Fruit fly (Drosophila melanogaster) S2 (cell line): Measurements from ENCODE around the gene larp.

ENCODE experiments used
- CG8478 ChIP-seq: fragments of >200 bp; optimal IDR thresholded peaks from 2 replicates; lab custom pipeline; 2018
- CTCF ChIP-seq, 2 experiments: fragments of >200 bp; optimal IDR thresholded peaks; 2 replicates each; lab custom pipeline; 2018

The larp gene

DNA sequence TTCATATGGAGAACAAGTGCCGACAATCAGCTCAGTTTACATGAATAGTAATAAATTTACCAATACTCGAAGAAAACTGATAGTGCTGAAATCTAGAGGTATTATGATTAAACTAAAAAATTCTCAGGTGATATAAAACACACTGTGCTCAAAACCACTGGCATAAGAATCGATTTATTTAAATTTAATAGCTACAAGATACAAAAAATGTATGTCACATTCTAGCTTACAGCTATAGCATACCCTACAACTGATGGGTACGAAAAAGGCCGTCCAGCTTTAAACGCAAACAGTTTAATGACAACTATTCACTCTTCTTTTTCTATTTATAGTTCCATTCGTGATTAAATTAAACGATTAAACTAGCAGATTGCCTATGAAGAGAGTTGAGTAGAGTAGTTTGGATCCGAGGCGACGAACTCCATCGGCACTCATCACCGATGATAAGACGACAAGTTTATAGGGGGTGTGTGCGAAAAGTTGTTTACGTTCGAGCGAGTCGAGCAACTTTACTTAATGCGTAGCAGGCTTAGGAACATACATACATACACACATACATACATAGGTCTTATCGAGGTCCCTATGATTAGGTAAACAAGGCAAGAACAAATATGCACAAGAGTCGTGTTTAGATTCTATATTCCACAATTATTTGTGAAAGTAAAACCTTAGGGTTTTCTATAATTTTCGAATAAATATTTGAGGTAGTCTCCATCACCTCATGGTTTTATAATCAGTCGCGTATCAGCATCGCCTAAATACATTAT is 7.3 kb downstream of the larp start:
- TF ChIP-seq CTCF (optimal IDR thresholded peaks at IDR 0.05; lab: Kevin White, UChicago) (no peak), CG8478 (lab: Kevin White, UChicago) (no peak)

dm6 chr3R:28327709-28328467 is 8.4 kb downstream of the larp start:
- TF ChIP-seq CG8478 (lab: Kevin White, UChicago) (no peak), CTCF (optimal IDR thresholded peaks at IDR 0.05; lab: Kevin White, UChicago) (no peak)

dm6 chr3R:28327132-28327531 is 9.1 kb downstream of the larp start:
- TF ChIP-seq CG8478 (lab: Kevin White, UChicago) (no peak), CTCF (optimal IDR thresholded peaks at IDR 0.05; lab: Kevin White, UChicago) (no peak)

DNA sequence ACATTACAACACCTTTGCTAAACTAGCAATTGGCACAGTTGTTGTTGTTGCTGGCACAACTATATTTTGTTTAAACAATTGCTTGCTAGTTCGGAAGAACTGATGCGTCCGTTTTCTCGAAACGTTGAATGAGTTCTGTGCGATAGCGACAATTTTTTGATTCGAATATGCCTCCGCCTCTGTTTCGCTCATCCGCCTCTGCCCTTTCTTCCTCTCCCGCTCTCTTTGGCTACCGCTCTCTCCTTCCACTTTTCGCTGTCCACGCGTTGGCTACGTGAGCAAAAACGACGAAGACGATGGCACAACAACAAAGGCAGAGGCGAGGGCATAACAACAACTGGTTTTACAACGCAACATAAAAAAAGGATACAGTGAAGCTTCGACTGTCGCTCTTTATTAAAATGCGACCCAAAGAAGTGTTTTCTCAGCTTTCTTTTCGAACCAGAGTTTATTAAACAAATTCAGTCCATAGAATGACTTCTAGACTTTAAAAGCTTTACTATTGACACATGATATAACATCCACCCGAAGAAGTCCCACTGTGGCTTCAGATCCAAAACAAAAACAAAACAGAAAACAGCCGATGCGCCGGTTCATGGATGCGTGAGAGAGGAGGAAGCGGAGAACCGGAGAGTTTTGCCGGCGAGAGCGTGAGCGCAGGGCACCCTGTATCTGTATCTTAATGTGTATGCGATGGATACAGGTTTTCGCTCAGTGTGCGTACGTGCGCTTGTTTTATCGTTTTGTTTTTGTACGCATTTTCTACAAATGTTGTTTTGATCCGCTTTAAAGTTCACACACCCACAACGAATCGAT is 9.9 kb downstream of the larp start:
- no peak for TF ChIP-seq CG8478 (lab: Kevin White, UChicago)
- no peak for TF ChIP-seq CTCF (optimal IDR thresholded peaks at IDR 0.05; lab: Kevin White, UChicago)

- no peak for TF ChIP-seq CTCF (optimal IDR thresholded peaks at IDR 0.05; lab: Kevin White, UChicago)
Observed at dm6 chr3R:28325415-28325814, 10.8 kb downstream of the larp start.

- no peak for TF ChIP-seq CTCF (optimal IDR thresholded peaks at IDR 0.05; lab: Kevin White, UChicago)
- TF ChIP-seq CG8478 (lab: Kevin White, UChicago), result no peak
Observed at dm6 chr3R:28324834-28325233, 11.4 kb downstream of the larp start.

DNA sequence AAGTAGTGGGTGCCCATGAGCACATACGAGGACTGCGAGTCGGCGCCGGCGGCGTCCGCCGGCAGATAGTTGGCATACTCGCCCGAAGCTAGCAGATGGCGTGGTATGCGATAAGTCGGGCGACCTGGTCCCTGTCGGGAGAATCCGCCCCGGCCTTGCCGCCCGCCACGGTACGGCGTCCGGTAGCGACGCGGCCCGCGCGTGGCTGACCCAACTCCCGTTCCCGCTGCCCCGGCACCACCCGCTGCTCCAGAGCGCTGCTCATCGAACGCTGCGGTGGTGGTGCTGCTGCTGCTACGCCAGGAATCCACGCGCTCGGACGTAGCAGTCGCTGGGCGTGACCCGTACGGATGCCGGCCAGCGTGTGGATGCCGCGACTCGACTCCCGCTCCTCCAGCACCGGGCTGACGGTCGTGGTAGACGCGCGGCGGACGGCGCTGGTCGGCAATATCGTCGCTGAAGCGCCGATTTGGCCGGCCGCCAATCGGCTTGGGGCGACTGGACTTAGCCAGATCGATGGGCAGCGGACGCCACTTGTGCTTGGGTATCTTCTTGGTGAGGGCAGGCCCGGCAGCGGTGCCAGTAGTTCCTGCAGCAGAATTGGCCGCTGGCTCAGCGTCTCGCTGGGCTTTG is 12.4 kb downstream of the larp start:
- no peak for TF ChIP-seq CTCF (optimal IDR thresholded peaks at IDR 0.05; lab: Kevin White, UChicago)
- TF ChIP-seq CG8478 (lab: Kevin White, UChicago), result no peak

DNA sequence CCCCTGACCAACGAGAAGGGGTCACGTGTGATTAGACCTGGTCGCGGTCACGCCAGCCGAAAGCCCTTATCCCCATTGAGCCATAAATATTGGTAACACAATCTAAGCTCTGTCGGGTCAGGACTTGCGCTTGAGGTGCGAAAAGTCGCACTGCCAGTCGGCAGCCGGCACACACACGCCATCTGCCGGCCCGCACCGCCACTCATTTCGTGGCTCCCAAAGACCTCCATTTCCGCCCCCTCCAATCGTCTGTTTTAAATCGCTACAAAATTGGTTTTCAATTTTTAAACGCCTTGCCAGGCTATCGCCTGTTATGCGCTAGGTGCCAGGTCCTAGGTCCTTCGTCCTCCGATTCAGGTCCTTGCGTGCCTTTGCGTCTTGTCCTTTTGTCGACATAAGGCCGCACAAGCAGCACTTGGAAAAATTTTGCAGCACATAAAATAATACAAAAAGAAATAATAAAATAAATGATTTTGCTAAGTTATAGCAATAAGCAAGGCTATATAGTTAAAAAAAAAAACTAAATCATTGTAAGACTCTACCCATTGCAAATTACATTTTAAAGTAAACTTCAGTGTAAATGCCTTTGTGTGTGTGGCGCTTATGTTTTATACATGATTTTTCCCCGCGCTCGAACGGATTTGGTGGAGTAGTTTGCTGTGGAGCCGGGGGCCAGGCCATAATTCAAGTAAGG is 18.9 kb downstream of the larp start:
- TF ChIP-seq CTCF (optimal IDR thresholded peaks at IDR 0.05; lab: Kevin White, UChicago) (peak; percentile 76 to 83), CG8478 (lab: Kevin White, UChicago) (no peak)

DNA sequence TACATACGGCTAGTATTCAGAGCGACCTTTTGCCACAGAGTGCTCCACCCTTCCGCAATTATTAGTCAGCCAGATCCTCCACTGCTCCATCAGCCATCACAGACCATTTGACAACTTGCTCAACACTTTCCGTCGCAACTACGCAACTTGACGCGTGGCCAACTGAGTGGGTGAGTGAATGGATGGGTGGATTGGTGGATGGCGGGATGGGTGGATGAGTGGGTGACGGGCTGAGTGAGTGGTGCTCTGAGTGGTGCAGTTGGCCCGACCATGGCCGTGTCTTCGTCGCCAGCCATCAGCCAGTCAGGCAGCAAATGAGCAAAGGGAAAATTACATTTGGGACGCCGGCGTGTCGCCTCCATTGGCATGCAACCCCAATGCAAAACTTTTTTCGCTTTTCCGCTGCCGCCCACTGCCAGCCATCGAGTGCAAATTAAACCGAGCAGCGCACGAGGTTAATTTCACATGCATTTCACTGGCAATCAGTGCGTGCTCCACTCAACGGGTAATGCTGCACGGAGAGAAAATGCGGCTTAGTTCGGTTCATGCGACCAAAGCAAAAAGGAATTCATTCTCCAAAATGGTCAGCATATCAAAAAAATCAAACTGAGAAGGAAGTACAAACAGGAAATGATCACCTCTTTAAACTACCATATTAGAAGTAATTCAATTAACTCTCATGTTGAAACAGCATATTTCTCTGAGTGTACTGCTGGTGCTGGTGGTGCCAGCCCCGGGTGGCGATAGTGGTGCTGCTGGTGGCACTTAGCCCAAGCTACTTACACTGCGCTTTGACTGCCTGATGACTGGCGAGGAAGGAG is 28.1 kb downstream of the larp start:
- TF ChIP-seq CTCF (optimal IDR thresholded peaks at IDR 0.05; lab: Kevin White, UChicago), result no peak
- no peak for TF ChIP-seq CG8478 (lab: Kevin White, UChicago)

dm6 chr3R:28305959-28306358 is 30.3 kb downstream of the larp start:
- TF ChIP-seq CTCF (optimal IDR thresholded peaks at IDR 0.05; lab: Kevin White, UChicago) (no peak), CG8478 (lab: Kevin White, UChicago) (no peak)

- TF ChIP-seq CG8478 (lab: Kevin White, UChicago), result no peak
- TF ChIP-seq CTCF (optimal IDR thresholded peaks at IDR 0.05; lab: Kevin White, UChicago), result no peak
Observed at dm6 chr3R:28304505-28304904, 31.7 kb downstream of the larp start, which contains the start of gene CG12516. CG12516 (minus strand) TSS chr3R:28304605.

- TF ChIP-seq CTCF (optimal IDR thresholded peaks at IDR 0.05; lab: Kevin White, UChicago) (no peak), CG8478 (lab: Kevin White, UChicago) (no peak)
Observed at dm6 chr3R:28297513-28297912, 38.7 kb downstream of the larp start.

dm6 chr3R:28293748-28294147 is 42.5 kb downstream of the larp start, which contains the start of gene UQCR-14L:
UQCR-14L (plus strand) TSS chr3R:28294048.
- TF ChIP-seq CTCF (optimal IDR thresholded peaks at IDR 0.05; lab: Kevin White, UChicago) (no peak), CG8478 (lab: Kevin White, UChicago) (no peak)
